Worm (Caenorhabditis elegans) whole organism, L1 larva: Measurements from ENCODE around the gene srg-31.

ENCODE experiments used
- C04F5.9 ChIP-seq: sonication (generic microtip); optimal IDR thresholded peaks from 2 replicates; lab custom pipeline; 2016; ENCODE audit warnings: missing genetic modification characterization, missing compliant biosample characterization
- Y116A8C.19 ChIP-seq: sonication (generic microtip); optimal IDR thresholded peaks from 2 replicates; lab custom pipeline; 2016; ENCODE audit warnings: missing compliant biosample characterization, missing genetic modification characterization, borderline replicate concordance
- ceh-8 ChIP-seq: fragments of 200-800 bp; sonication (Bioruptor generic); optimal IDR thresholded peaks from 2 replicates; lab custom pipeline; 2018; ENCODE audit warnings: mild to moderate bottlenecking, missing genetic modification characterization, moderate library complexity, missing compliant biosample characterization
- ceh-82 ChIP-seq, 3 experiments: fragments of 150-350 bp in 1 of 3; sonication (generic microtip) in 2 of 3; optimal IDR thresholded peaks; 2 replicates each; lab custom pipeline; 2014 to 2017; ENCODE audit warnings: missing biosample characterization in 3 of 3, missing genetic modification characterization in 3 of 3
- ces-1 ChIP-seq: fragments of 150-350 bp; optimal IDR thresholded peaks from 2 replicates; lab custom pipeline; 2014; ENCODE audit warnings: missing biosample characterization, missing genetic modification reagents, missing genetic modification characterization
- efl-1 ChIP-seq, 4 experiments: fragments of 150-350 bp; optimal IDR thresholded peaks in 3 of 4; peaks in 1 of 4; 1 replicate in 1 of 4; 2 replicates in 3 of 4; lab custom pipeline; 2014; ENCODE audit warnings: missing biosample characterization in 2 of 4, missing genetic modification characterization in 2 of 4, missing genetic modification reagents in 2 of 4
- efl-3 ChIP-seq: fragments of 200-800 bp; sonication (Bioruptor generic); optimal IDR thresholded peaks from 2 replicates; lab custom pipeline; 2018; ENCODE audit warnings: mild to moderate bottlenecking, missing genetic modification characterization, missing compliant biosample characterization
- egl-27 ChIP-seq, 2 experiments: fragments of 150-350 bp in 1 of 2; sonication (generic microtip); optimal IDR thresholded peaks; 3 replicates each; lab custom pipeline; 2017 to 2018; ENCODE audit warnings: missing biosample characterization in 2 of 2, missing genetic modification characterization in 2 of 2, missing genetic modification reagents in 2 of 2
- elt-2 ChIP-seq: sonication (generic microtip); optimal IDR thresholded peaks from 2 replicates; lab custom pipeline; 2016; ENCODE audit warnings: missing genetic modification characterization, mild to moderate bottlenecking, inconsistent platforms, missing compliant biosample characterization, missing genetic modification reagents
- fkh-10 ChIP-seq: sonication (generic microtip); optimal IDR thresholded peaks from 2 replicates; lab custom pipeline; 2017; ENCODE audit warnings: missing biosample characterization, missing genetic modification reagents, missing genetic modification characterization
- fkh-4 ChIP-seq: sonication (generic microtip); optimal IDR thresholded peaks from 2 replicates; lab custom pipeline; 2016; ENCODE audit warnings: missing compliant biosample characterization, missing genetic modification characterization, borderline replicate concordance
- fkh-8 ChIP-seq: sonication (generic microtip); optimal IDR thresholded peaks from 2 replicates; lab custom pipeline; 2016; ENCODE audit warnings: mild to moderate bottlenecking, missing genetic modification characterization, missing compliant biosample characterization
- fos-1 ChIP-seq: fragments of 150-350 bp; optimal IDR thresholded peaks from 2 replicates; lab custom pipeline; 2014; ENCODE audit warnings: missing biosample characterization, missing genetic modification characterization
- grh-1 ChIP-seq: fragments of 200-800 bp; sonication (Bioruptor generic); IDR thresholded peaks from 2 replicates; pipeline ENCODE4 v1.3.6; 2022; ENCODE audit warnings: missing genetic modification reagents, missing genetic modification characterization, missing compliant biosample characterization
- hlh-17 ChIP-seq: fragments of 200-800 bp; sonication (Bioruptor generic); optimal IDR thresholded peaks from 2 replicates; lab custom pipeline; 2018; ENCODE audit warnings: missing genetic modification characterization, mild to moderate bottlenecking, missing compliant biosample characterization, moderate library complexity, borderline replicate concordance
- irx-1 ChIP-seq: sonication (generic microtip); optimal IDR thresholded peaks from 2 replicates; lab custom pipeline; 2016; ENCODE audit warnings: missing genetic modification characterization, missing compliant biosample characterization
- isw-1 ChIP-seq: fragments of 200-800 bp; sonication (Bioruptor generic); IDR thresholded peaks from 2 replicates; pipeline ENCODE4 v1.3.6; 2022; ENCODE audit warnings: missing genetic modification characterization, missing compliant biosample characterization
- jun-1 ChIP-seq: fragments of 150-350 bp; optimal IDR thresholded peaks from 2 replicates; lab custom pipeline; 2014; ENCODE audit warnings: missing biosample characterization, missing genetic modification reagents, missing genetic modification characterization
- lin-13 ChIP-seq: fragments of 150-350 bp; optimal IDR thresholded peaks from 2 replicates; lab custom pipeline; 2014; ENCODE audit warnings: missing biosample characterization, missing genetic modification reagents, missing genetic modification characterization
- lin-15B ChIP-seq: fragments of 150-350 bp; sonication (generic microtip); optimal IDR thresholded peaks from 3 replicates; lab custom pipeline; 2014; ENCODE audit warnings: missing biosample characterization, missing genetic modification characterization
- lin-35 ChIP-seq, 2 experiments: fragments of 150-350 bp; optimal IDR thresholded peaks; 2 replicates each; lab custom pipeline; 2014; ENCODE audit warnings: missing biosample characterization in 2 of 2, missing genetic modification characterization in 2 of 2, missing genetic modification reagents in 2 of 2
- lir-3 ChIP-seq: sonication (generic microtip); optimal IDR thresholded peaks from 2 replicates; lab custom pipeline; 2016; ENCODE audit warnings: mild to moderate bottlenecking, missing genetic modification characterization, moderate library complexity, missing compliant biosample characterization; ENCODE audit not compliant: poor library complexity
- mab-9 ChIP-seq: fragments of 200-800 bp; sonication (Bioruptor generic); IDR thresholded peaks from 2 replicates; pipeline ENCODE4 v1.3.6; 2022; ENCODE audit warnings: missing genetic modification reagents, missing genetic modification characterization, missing compliant biosample characterization
- mep-1 ChIP-seq: fragments of 150-350 bp; optimal IDR thresholded peaks from 2 replicates; lab custom pipeline; 2014; ENCODE audit warnings: missing biosample characterization, missing genetic modification characterization
- nhr-12 ChIP-seq: sonication (generic microtip); optimal IDR thresholded peaks from 2 replicates; lab custom pipeline; 2017; ENCODE audit warnings: missing biosample characterization, missing genetic modification characterization
- nhr-20 ChIP-seq: sonication (generic microtip); optimal IDR thresholded peaks from 2 replicates; lab custom pipeline; 2016; ENCODE audit warnings: mild to moderate bottlenecking, missing genetic modification characterization, missing compliant biosample characterization
- nhr-237 ChIP-seq: fragments of 150-350 bp; optimal IDR thresholded peaks from 2 replicates; lab custom pipeline; 2014; ENCODE audit warnings: missing biosample characterization, missing genetic modification characterization
- nhr-71 ChIP-seq: sonication (generic microtip); optimal IDR thresholded peaks from 2 replicates; lab custom pipeline; 2016; ENCODE audit warnings: mild to moderate bottlenecking, missing genetic modification characterization, moderate library complexity, missing compliant biosample characterization
- nhr-85 ChIP-seq: sonication (generic microtip); peaks from one replicate; lab custom pipeline; 2016; ENCODE audit warnings: missing genetic modification characterization, inconsistent platforms, missing compliant biosample characterization
- pag-3 ChIP-seq: sonication (generic microtip); optimal IDR thresholded peaks from 2 replicates; lab custom pipeline; 2017; ENCODE audit warnings: missing genetic modification characterization, mild to moderate bottlenecking, missing compliant biosample characterization, antibody characterized with exemption, borderline replicate concordance; ENCODE audit not compliant: insufficient read depth
- pax-3 ChIP-seq: fragments of 200-800 bp; sonication (Bioruptor generic); optimal IDR thresholded peaks from 2 replicates; lab custom pipeline; 2018; ENCODE audit warnings: mild to moderate bottlenecking, missing genetic modification characterization, moderate library complexity, missing compliant biosample characterization
- pqm-1 ChIP-seq: sonication (generic microtip); optimal IDR thresholded peaks from 3 replicates; lab custom pipeline; 2017; ENCODE audit warnings: missing biosample characterization, missing genetic modification characterization
- snu-23 ChIP-seq: sonication (generic microtip); optimal IDR thresholded peaks from 2 replicates; lab custom pipeline; 2016; ENCODE audit warnings: missing genetic modification characterization, missing compliant biosample characterization
- swsn-7 ChIP-seq: sonication (generic microtip); optimal IDR thresholded peaks from 2 replicates; lab custom pipeline; 2016; ENCODE audit warnings: missing genetic modification characterization, missing compliant biosample characterization
- tbx-2 ChIP-seq: sonication (generic microtip); optimal IDR thresholded peaks from 2 replicates; lab custom pipeline; 2016; ENCODE audit warnings: missing genetic modification characterization, missing compliant biosample characterization
- unc-62 ChIP-seq: fragments of 150-350 bp; optimal IDR thresholded peaks from 2 replicates; lab custom pipeline; 2014; ENCODE audit warnings: missing biosample characterization, missing genetic modification reagents, missing genetic modification characterization
- vab-15 ChIP-seq: sonication (generic microtip); optimal IDR thresholded peaks from 2 replicates; lab custom pipeline; 2017; ENCODE audit warnings: missing genotype, mild to moderate bottlenecking, missing genetic modification characterization, missing compliant biosample characterization
- xbp-1 ChIP-seq: sonication (generic microtip); optimal IDR thresholded peaks from 2 replicates; lab custom pipeline; 2016; ENCODE audit warnings: missing genetic modification characterization, missing compliant biosample characterization
- zag-1 ChIP-seq: fragments of 150-350 bp; optimal IDR thresholded peaks from 2 replicates; lab custom pipeline; 2014; ENCODE audit warnings: missing biosample characterization, missing genetic modification characterization
- ztf-4 ChIP-seq: fragments of 150-350 bp; optimal IDR thresholded peaks from 2 replicates; lab custom pipeline; 2014; ENCODE audit warnings: missing biosample characterization, missing genetic modification characterization

The srg-31 gene

DNA sequence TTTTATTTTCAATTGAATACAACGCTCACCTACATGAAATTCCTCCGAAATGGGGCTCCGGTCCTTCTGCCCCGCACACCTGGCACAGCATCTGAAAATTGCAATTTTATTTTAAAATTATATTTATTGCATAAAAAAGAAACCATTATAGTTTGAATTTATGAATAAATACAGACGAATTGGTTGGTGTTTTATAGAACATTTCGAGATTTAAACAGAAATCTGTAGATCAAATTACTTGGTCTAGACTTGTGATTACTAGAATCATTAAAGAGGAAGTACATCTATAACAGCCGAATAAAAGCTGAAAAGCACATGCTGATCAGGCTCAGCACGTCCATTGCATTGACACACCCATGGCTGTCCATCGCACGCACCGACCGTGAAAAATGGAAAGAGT lies 38.1 kb upstream of the srg-31 start, which contains the start of gene nhr-162:
Gene nhr-162, minus strand, starts transcription at position 101 of the 400 bp plus-strand sequence.
- TF ChIP-seq fkh-8 (tag; lab: Kevin White, UChicago) = peak; percentile 24
- TF ChIP-seq fkh-4 = no peak
- TF ChIP-seq efl-3 = no peak

DNA sequence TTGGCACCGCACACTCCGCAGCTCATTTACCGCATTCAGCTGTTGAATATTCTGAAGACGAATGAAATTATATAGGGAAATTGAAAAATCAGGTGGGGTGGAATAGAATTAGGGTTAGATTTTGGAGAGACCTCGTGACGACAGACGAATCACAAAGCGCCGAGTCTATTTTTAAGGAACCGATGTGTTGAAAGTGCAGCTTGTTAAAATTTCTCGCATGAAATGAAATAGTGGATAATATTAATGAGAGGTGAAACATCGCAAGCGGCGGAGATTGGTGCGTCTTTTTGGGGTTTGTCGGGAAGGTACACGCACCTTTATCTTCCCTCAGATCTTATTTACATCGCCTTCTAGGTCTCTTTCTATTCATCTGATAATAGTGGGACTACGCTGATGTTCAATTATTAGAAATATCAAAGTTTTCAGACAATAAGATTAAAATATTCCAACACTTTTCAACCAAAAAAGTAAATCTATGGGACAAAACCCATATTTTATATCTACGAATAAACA lies 36.0 kb upstream of the srg-31 start, which contains the start of gene nhr-140:
Gene nhr-140, minus strand, starts transcription at position 51 of the 513 bp plus-strand sequence.
- TF ChIP-seq pag-3 (tag; lab: Kevin White, UChicago) (no peak), fkh-8 (tag; lab: Kevin White, UChicago) (peak; percentile 21), efl-1 (optimal IDR thresholded peaks at IDR 0.05; lab: Kevin White, UChicago) (no peak), efl-1 (GFP tag; optimal IDR thresholded peaks at IDR 0.05 in 1 of 2; lab: Kevin White, UChicago) (peak in 1 of 2 experiments; percentile 1), nhr-85 (tag; lab: Kevin White, UChicago) (peak; percentile 60), hlh-17 (GFP tag; lab: Kevin White, UChicago) (no peak), mab-9 (no peak), nhr-71 (tag; lab: Kevin White, UChicago) (no peak), lin-15B (tag; lab: Kevin White, UChicago) (no peak), mep-1 (tag; lab: Kevin White, UChicago) (no peak), unc-62 (GFP tag; lab: Kevin White, UChicago) (no peak)

DNA sequence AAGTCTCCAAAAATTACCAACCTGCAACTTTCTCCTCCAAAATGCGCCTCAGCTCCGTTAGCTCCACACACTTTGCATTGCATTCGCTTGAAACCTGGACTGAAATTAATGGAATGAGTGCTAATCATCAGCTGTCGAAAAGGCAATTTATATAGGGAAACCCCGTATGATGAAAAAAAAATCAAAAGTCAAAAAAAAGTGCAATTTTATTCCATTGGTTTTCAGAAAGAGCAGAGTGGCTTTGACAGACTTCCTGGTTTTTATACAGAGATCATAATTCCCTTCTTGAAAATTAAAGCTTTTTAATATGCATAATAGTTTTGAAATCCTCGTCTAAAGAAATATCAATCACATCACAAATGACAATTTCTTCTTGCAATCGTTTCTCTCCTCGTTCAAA lies 34.0 kb upstream of the srg-31 start, which contains the start of gene nhr-139:
Gene nhr-139, minus strand, starts transcription at position 101 of the 400 bp plus-strand sequence.
- TF ChIP-seq nhr-12 (tag; lab: Kevin White, UChicago) (no peak), isw-1 (no peak), egl-27 (tag; optimal IDR thresholded peaks at IDR 0.05; lab: Kevin White, UChicago) (no peak), unc-62 (GFP tag; lab: Kevin White, UChicago) (no peak), grh-1 (no peak), lin-15B (tag; lab: Kevin White, UChicago) (no peak), vab-15 (no peak), efl-3 (no peak), ces-1 (no peak), tbx-2 (tag; lab: Kevin White, UChicago) (no peak), Y116A8C.19 (tag; lab: Kevin White, UChicago) (no peak), zag-1 (tag; lab: Kevin White, UChicago) (no peak), lir-3 (tag; lab: Kevin White, UChicago) (no peak), pqm-1 (no peak), lin-35 (GFP tag; optimal IDR thresholded peaks at IDR 0.05; lab: Kevin White, UChicago) (no peak), snu-23 (GFP tag; lab: Kevin White, UChicago) (no peak)

DNA sequence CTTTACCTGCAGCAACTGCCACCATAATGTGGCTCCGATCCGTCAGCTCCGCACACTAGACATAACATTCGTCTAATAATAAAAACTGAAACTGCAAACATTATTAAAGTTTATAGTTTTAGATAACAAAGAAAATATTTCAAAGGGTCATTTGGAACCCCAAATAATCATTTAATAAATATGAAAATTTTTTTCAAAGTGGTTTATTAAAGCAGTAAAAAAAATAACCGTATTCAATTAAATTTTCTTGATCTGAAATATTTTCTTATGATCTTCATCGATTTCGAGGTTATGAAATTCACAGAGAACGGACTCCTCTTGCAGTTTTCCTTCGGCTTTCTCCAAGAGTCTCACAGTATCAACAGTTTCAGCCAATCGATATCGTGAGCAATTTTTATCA lies 32.2 kb upstream of the srg-31 start, which contains the start of gene nhr-163:
Gene nhr-163, minus strand, starts transcription at position 101 of the 400 bp plus-strand sequence.
- TF ChIP-seq ceh-82 (tag; optimal IDR thresholded peaks at IDR 0.05; lab: Kevin White, UChicago) (no peak), pag-3 (tag; lab: Kevin White, UChicago) (no peak), C04F5.9 (tag; lab: Kevin White, UChicago) (no peak), egl-27 (tag; optimal IDR thresholded peaks at IDR 0.05; lab: Kevin White, UChicago) (no peak), fkh-10 (GFP tag; lab: Kevin White, UChicago) (no peak), nhr-20 (tag; lab: Kevin White, UChicago) (no peak), Y116A8C.19 (tag; lab: Kevin White, UChicago) (no peak)

ce11 chrV:6982813-6983212 lies 29.1 kb upstream of the srg-31 start, which contains the start of gene nhr-161:
Gene nhr-161 (minus strand): TSS chrV:6982913.
- TF ChIP-seq pax-3 (tag; lab: Kevin White, UChicago) (no peak), lin-13 (GFP tag; lab: Kevin White, UChicago) (no peak), fos-1 (tag; lab: Kevin White, UChicago) (no peak), swsn-7 (tag; lab: Kevin White, UChicago) (no peak), zag-1 (tag; lab: Kevin White, UChicago) (no peak), ceh-8 (GFP tag; lab: Kevin White, UChicago) (no peak), jun-1 (tag; lab: Kevin White, UChicago) (no peak), efl-1 (optimal IDR thresholded peaks at IDR 0.05; lab: Kevin White, UChicago) (no peak), efl-1 (GFP tag; optimal IDR thresholded peaks at IDR 0.05 in 1 of 2; lab: Kevin White, UChicago) (no peak), irx-1 (tag; lab: Kevin White, UChicago) (no peak), nhr-237 (tag; lab: Kevin White, UChicago) (no peak), ztf-4 (tag; lab: Kevin White, UChicago) (no peak), elt-2 (tag; lab: Kevin White, UChicago) (no peak), xbp-1 (tag; lab: Kevin White, UChicago) (no peak)
